Worm (Caenorhabditis elegans): ENCODE results near the gene F56D2.5.
A peak's percentile ranks its signal among the peaks of the same experiment; 100 is the strongest.

Gene F56D2.5

ce11 chrIII:5584647-5585046, 3.4 kb upstream of the F56D2.5 start, which contains the start of gene F56D2.3:
Gene F56D2.3 (plus strand): TSS chrIII:5584947.
- peak; percentile 5 for TF ChIP-seq cnd-1 (tag; optimal IDR thresholded peaks at IDR 0.05)
- TF ChIP-seq ztf-11 (tag; optimal IDR thresholded peaks at IDR 0.05) = no peak
- TF ChIP-seq elt-1 (tag; optimal IDR thresholded peaks at IDR 0.05; ENCODE audit: borderline replicate concordance, insufficient read depth) = no peak
- TF ChIP-seq sem-2 (GFP tag; optimal IDR thresholded peaks at IDR 0.05) = no peak
- no peak for TF ChIP-seq flh-1 (GFP tag; optimal IDR thresholded peaks at IDR 0.05)
- TF ChIP-seq ham-2 (GFP tag; optimal IDR thresholded peaks at IDR 0.05) = no peak

DNA sequence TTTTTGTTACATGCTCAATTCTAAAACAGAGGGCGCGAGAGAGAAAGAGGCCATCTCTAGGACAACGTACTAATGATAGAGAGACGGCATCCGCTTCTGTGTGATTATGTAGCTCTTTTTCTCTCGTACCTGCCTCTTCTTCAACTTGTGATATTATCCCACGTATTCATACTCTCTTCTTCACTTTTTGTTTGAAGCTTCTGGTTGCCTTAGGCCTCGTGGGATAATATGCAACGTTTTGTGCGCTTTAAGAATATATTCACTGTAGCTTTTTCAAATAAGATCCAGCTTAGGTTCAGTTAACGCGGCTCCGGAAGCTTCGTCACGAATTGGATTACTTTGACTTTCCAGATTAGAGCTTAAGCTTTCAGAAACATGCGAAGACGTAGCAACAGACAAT, 1.5 kb upstream of the F56D2.5 start, which contains the start of the genes F56D2.8 and uev-2:
Gene F56D2.8, minus strand, starts transcription at position 101 of the 400 bp plus-strand sequence.
Gene uev-2, plus strand, starts transcription at position 360 of the 400 bp plus-strand sequence.
- TF ChIP-seq lin-13 (tag; optimal IDR thresholded peaks at IDR 0.05) (no peak), mab-5 (tag; optimal IDR thresholded peaks at IDR 0.05) (no peak), unc-62 (GFP tag; optimal IDR thresholded peaks at IDR 0.05) (no peak), pha-4 (tag; optimal IDR thresholded peaks at IDR 0.05) (no peak), ceh-39 (tag; optimal IDR thresholded peaks at IDR 0.05) (no peak), ham-2 (GFP tag; optimal IDR thresholded peaks at IDR 0.05) (no peak), hlh-1 (tag; optimal IDR thresholded peaks at IDR 0.05) (no peak), nhr-237 (tag; optimal IDR thresholded peaks at IDR 0.05) (no peak), flh-1 (GFP tag; optimal IDR thresholded peaks at IDR 0.05) (no peak), unc-120 (tag; optimal IDR thresholded peaks at IDR 0.05; ENCODE audit: poor library complexity, severe bottlenecking) (no peak), elt-3 (tag; optimal IDR thresholded peaks at IDR 0.05) (no peak), sem-2 (GFP tag; optimal IDR thresholded peaks at IDR 0.05) (no peak), mep-1 (tag; optimal IDR thresholded peaks at IDR 0.05) (no peak)

- no peak for TF ChIP-seq zip-8 (tag; optimal IDR thresholded peaks at IDR 0.05)
- TF ChIP-seq elt-3 (tag; optimal IDR thresholded peaks at IDR 0.05) = no peak
- no peak for TF ChIP-seq ham-2 (GFP tag; optimal IDR thresholded peaks at IDR 0.05)
- no peak for TF ChIP-seq mep-1 (tag; optimal IDR thresholded peaks at IDR 0.05)
- no peak for TF ChIP-seq sptf-1 (tag; optimal IDR thresholded peaks at IDR 0.05)
- no peak for TF ChIP-seq ceh-83 (GFP tag; optimal IDR thresholded peaks at IDR 0.05)
- TF ChIP-seq nhr-2 (tag; optimal IDR thresholded peaks at IDR 0.05) = no peak
- no peak for TF ChIP-seq ces-1 (GFP tag; optimal IDR thresholded peaks at IDR 0.05)
- TF ChIP-seq ztf-11 (tag; optimal IDR thresholded peaks at IDR 0.05) = no peak
- TF ChIP-seq nhr-237 (tag; optimal IDR thresholded peaks at IDR 0.05) = no peak
- no peak for TF ChIP-seq unc-120 (tag; optimal IDR thresholded peaks at IDR 0.05; ENCODE audit: poor library complexity, severe bottlenecking)
- no peak for TF ChIP-seq lsy-2 (tag; optimal IDR thresholded peaks at IDR 0.05)
- no peak for TF ChIP-seq drap-1 (GFP tag; optimal IDR thresholded peaks at IDR 0.05)
- TF ChIP-seq bed-3 (GFP tag; optimal IDR thresholded peaks at IDR 0.05) = no peak
- no peak for TF ChIP-seq M03D4.4 (tag; optimal IDR thresholded peaks at IDR 0.05)
- no peak for TF ChIP-seq nhr-76 (tag; optimal IDR thresholded peaks at IDR 0.05)
- no peak for TF ChIP-seq nhr-28 (tag; optimal IDR thresholded peaks at IDR 0.05)
- no peak for TF ChIP-seq elt-1 (tag; optimal IDR thresholded peaks at IDR 0.05; ENCODE audit: borderline replicate concordance, insufficient read depth)
- TF ChIP-seq mab-5 (tag; optimal IDR thresholded peaks at IDR 0.05) = no peak
These were observed 7.5 kb downstream of the F56D2.5 start, which contains the start of gene molo-1 for ce11 chrIII:5573694-5574093. Gene molo-1 (plus strand): TSS chrIII:5573994.

DNA sequence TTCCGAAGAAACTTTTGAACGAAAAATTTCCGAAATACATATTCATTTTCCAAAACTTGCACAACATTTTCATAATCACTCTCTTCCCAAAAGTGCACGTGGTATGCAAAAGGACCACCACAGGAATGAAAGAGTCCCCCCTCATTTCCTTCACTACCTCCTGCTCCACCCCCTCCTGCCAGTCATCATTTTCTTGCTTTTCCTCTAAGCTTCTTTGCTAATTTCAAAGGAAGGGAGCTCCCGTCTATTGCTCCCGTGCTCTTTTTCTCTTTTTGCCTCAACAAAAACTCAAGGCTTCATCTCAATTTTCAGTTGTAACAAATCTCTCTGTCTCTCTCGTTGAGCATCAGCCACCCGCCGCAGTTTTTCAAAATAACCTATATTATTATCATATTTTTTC, 8.4 kb downstream of the F56D2.5 start:
- TF ChIP-seq nhr-237 (tag; optimal IDR thresholded peaks at IDR 0.05) = no peak
- peak; percentile 30 for TF ChIP-seq unc-120 (tag; optimal IDR thresholded peaks at IDR 0.05; ENCODE audit: poor library complexity, severe bottlenecking)
- no peak for TF ChIP-seq lin-13 (tag; optimal IDR thresholded peaks at IDR 0.05)
- TF ChIP-seq lsy-2 (tag; optimal IDR thresholded peaks at IDR 0.05) = no peak
- no peak for TF ChIP-seq elt-3 (tag; optimal IDR thresholded peaks at IDR 0.05)
- no peak for TF ChIP-seq flh-1 (GFP tag; optimal IDR thresholded peaks at IDR 0.05)

DNA sequence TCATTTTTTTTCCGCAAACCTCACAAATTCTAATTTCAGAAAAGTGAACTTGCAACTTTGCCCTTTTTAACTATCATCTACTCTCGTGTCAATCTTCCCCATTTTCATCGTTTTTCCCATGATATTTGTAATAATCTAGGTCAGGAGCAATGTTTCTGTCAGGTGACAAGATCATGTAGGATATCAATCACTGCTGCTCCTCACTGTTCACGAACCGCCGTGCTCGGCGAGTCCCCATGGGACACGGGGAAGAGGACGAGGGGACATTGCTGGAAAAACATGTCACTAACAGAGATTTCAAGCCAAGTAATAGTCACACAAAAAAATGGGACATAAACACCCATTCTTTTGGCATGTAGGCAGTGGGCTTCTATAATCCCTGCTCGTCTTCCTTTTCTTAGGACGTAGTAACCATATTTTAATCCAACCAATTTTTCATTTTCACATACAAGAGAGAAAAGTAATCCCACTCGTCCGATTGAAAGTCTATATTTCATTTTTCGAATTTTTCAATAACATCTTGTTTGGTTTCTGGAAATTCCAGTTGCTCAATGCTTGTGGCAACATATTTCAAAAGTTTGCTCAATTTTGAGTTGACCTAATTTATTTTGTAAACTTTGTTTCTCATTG, 10.3 kb downstream of the F56D2.5 start:
- TF ChIP-seq ztf-11 (tag; optimal IDR thresholded peaks at IDR 0.05) (no peak), nhr-76 (tag; optimal IDR thresholded peaks at IDR 0.05) (no peak), ceh-83 (GFP tag; optimal IDR thresholded peaks at IDR 0.05) (no peak), bed-3 (GFP tag; optimal IDR thresholded peaks at IDR 0.05) (no peak), blmp-1 (tag; optimal IDR thresholded peaks at IDR 0.05) (no peak), cnd-1 (tag; optimal IDR thresholded peaks at IDR 0.05) (no peak), nhr-237 (tag; optimal IDR thresholded peaks at IDR 0.05) (no peak), nhr-28 (tag; optimal IDR thresholded peaks at IDR 0.05) (no peak), lin-32 (GFP tag; optimal IDR thresholded peaks at IDR 0.05) (no peak)

Measured in whole organism, mixed stage, embryonic.